Fruit fly (Drosophila melanogaster): Measurements from ENCODE around the gene CG16704.

DNA sequence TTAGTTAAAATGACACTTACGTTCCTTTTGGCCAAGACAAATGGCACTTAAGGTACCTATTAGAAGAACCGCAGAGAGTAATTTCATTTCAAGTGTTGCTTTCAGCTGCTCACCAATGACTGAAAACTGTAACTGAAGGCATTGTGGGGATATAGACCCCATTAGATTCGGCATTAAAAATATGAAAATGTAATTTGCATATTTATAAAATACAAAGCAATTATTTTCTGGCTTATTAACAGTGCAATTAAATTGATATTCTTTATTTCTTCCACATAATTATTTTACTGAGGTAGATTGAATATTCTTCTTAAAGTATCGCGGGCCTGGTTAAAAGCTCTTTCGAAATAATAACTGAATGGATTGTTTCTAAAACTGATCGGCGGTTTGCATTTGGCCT, 23.4 kb downstream of the CG16704 start, which contains the start of gene Sfp24Bd:
- no peak for TF ChIP-seq psq (optimal IDR thresholded peaks at IDR 0.05)
- TF ChIP-seq ttk (optimal IDR thresholded peaks at IDR 0.05) = no peak
- TF ChIP-seq Sin3A (optimal IDR thresholded peaks at IDR 0.05) = no peak

All from Kc167 (cell line).